Worm (Caenorhabditis elegans) whole organism, L4 larva: ENCODE measurements around the gene F26D11.2.

ENCODE experiments used
- hlh-30 ChIP-seq: sonication (generic microtip); optimal IDR thresholded peaks from 2 replicates; lab custom pipeline; 2017; ENCODE audit warnings: antibody characterized with exemption, mild to moderate bottlenecking, missing genetic modification characterization, missing compliant biosample characterization; ENCODE audit not compliant: insufficient read depth
- mes-2 ChIP-seq: sonication (generic microtip); optimal IDR thresholded peaks from 2 replicates; lab custom pipeline; 2016; ENCODE audit warnings: missing genotype, mild to moderate bottlenecking, missing genetic modification characterization, missing compliant biosample characterization; ENCODE audit not compliant: poor library complexity, severe bottlenecking
- nhr-237 ChIP-seq: sonication (generic microtip); optimal IDR thresholded peaks from 2 replicates; lab custom pipeline; 2017; ENCODE audit warnings: missing biosample characterization, missing genetic modification characterization
- pha-4 ChIP-seq, 2 experiments: fragments of 150-350 bp in 1 of 2; fragments of 200-800 bp in 1 of 2; sonication (Bioruptor generic) in 1 of 2; IDR thresholded peaks in 1 of 2; optimal IDR thresholded peaks in 1 of 2; 2 replicates each; pipeline versions ENCODE4 v1.3.6 to Lab custom; 2014 to 2022; ENCODE audit warnings: missing genetic modification characterization in 2 of 2, missing genetic modification reagents in 2 of 2, missing biosample characterization in 1 of 2, missing compliant biosample characterization in 1 of 2
- ztf-11 ChIP-seq: fragments of 150-350 bp; optimal IDR thresholded peaks from 2 replicates; lab custom pipeline; 2014; ENCODE audit warnings: missing biosample characterization, missing genetic modification characterization

- TF ChIP-seq nhr-237 (tag; lab: Kevin White, UChicago) (no peak), hlh-30 (tag; lab: Kevin White, UChicago) (no peak), mes-2 (tag; lab: Kevin White, UChicago) (no peak), ztf-11 (tag; lab: Kevin White, UChicago) (no peak), pha-4 (GFP tag; IDR thresholded peaks at IDR 0.05; lab: Robert Waterston, UW) (no peak), pha-4 (tag; optimal IDR thresholded peaks at IDR 0.05; lab: Kevin White, UChicago) (no peak)
These were observed 30.4 kb upstream of the F26D11.2 start, which contains the start of gene srsx-5 for ce11 chrV:7928660-7929059.
